Worm (Caenorhabditis elegans) whole organism, L4/young adult: ENCODE data around the gene C50C3.12.

Experiments used
- W03F9.2 ChIP-seq: fragments of 150-350 bp; optimal IDR thresholded peaks from 2 replicates; lab custom pipeline; 2014; ENCODE audit warnings: missing biosample characterization, missing genetic modification characterization
- dao-5 ChIP-seq: sonication (generic microtip); optimal IDR thresholded peaks from 2 replicates; lab custom pipeline; 2016; ENCODE audit warnings: missing genotype, missing genetic modification characterization, moderate library complexity, missing compliant biosample characterization
- him-1 ChIP-seq: sonication (generic microtip); optimal IDR thresholded peaks from 2 replicates; lab custom pipeline; 2016; ENCODE audit warnings: missing genotype, missing genetic modification reagents, missing genetic modification characterization, missing compliant biosample characterization

C50C3.12 gene

DNA sequence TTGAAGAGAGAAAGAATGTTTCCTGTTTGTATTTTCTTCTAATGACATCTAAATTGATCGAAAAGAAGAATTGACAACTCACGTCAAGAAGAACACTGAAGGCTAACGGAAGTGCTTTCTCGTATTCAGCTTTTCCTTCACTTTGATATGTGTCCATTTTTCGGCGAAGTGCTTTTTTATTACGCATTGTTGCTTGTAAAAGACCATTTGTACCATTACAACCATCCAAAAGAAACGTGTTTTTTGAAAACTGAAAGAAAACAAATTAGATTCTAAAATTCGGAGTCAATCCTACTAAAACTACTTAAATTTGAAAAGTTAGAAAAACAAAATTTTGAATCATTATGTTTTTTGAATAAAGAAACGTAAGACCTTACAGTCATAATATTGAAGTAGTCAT, 22.7 kb downstream of the C50C3.12 start:
- no peak for TF ChIP-seq him-1
- no peak for TF ChIP-seq W03F9.2 (tag; lab: Kevin White, UChicago)
- TF ChIP-seq dao-5 (tag; lab: Kevin White, UChicago): no peak

- TF ChIP-seq him-1 (no peak), W03F9.2 (tag; lab: Kevin White, UChicago) (no peak), dao-5 (tag; lab: Kevin White, UChicago) (no peak)
Observed at ce11 chrIII:8201117-8201516, 24.8 kb downstream of the C50C3.12 start, which contains the start of gene unc-36. Gene unc-36 (minus strand): TSS chrIII:8201217.

- peak; percentile 25 for TF ChIP-seq W03F9.2 (tag; lab: Kevin White, UChicago)
- peak; percentile 42 for TF ChIP-seq him-1
- TF ChIP-seq dao-5 (tag; lab: Kevin White, UChicago): no peak
Observed at ce11 chrIII:8201760-8202159, 25.4 kb downstream of the C50C3.12 start.

DNA sequence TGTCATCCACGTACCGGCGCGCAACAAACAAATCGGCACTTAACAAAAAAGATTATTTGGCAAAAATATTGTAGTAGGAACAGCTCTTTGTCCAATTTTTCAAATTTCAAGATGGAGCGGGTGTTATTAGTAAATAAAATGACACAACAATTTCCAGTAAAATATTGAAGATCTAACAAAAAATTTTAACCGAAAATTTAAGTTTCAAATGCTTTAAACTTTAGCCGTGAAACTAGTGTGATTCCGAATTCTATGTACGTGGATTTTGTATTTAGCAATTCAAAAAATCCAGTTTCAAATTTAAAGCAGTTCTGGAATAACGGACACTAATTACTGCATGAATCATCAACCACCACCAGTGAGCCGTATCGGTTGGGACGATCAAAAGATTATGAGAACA, 26.4 kb downstream of the C50C3.12 start, which contains the start of gene snb-5:
TSS of gene snb-5 (plus strand) at position 301 of the 400 bp plus-strand sequence.
- TF ChIP-seq him-1: no peak
- no peak for TF ChIP-seq W03F9.2 (tag; lab: Kevin White, UChicago)
- TF ChIP-seq dao-5 (tag; lab: Kevin White, UChicago): no peak

DNA sequence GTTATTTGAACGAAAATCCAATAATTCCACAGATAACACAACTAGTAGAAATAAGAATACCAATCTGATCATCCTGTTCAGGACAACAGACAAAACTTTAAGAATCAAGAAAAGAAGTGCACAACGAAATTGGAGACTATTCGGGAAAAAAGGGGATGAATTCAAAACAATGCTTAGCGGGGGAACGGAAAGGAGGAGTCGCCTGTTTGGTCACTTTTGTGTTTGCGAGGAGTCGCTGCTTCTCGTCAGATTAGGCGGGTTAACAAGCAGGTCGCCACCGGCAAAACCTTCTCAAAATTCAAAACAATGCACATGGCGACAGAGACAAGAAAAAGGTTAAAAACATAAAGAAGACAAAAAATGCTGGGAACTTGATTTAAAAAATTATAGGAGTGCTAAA, 33.4 kb downstream of the C50C3.12 start, which contains the start of gene C30A5.10:
TSS of gene C30A5.10 (minus strand) at position 101 of the 400 bp plus-strand sequence.
- no peak for TF ChIP-seq W03F9.2 (tag; lab: Kevin White, UChicago)
- no peak for TF ChIP-seq dao-5 (tag; lab: Kevin White, UChicago)
- no peak for TF ChIP-seq him-1

DNA sequence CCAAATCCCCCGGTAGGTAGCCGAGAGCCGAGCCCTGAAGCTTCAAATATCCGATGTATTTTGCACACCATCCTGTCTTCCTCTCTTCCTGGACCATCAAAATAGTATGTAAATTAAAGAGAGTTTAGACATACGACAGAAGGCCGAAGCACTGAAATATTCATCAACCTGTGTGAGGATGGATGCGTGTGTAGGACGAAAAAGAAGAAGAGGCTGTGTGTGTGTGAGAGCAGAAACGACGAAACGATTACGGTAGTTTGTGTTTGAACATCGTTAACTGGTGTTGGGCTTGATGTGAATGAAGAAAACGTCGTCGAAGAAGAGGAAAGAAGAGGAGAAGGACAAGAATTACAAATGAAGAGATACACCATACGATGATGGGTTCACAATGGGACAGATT, 35.2 kb downstream of the C50C3.12 start:
- TF ChIP-seq dao-5 (tag; lab: Kevin White, UChicago): no peak
- TF ChIP-seq W03F9.2 (tag; lab: Kevin White, UChicago): no peak
- no peak for TF ChIP-seq him-1

ce11 chrIII:8216224-8216623, 39.9 kb downstream of the C50C3.12 start, which contains the start of gene unc-86:
Gene unc-86 (minus strand): TSS chrIII:8216336.
- TF ChIP-seq dao-5 (tag; lab: Kevin White, UChicago) (no peak), W03F9.2 (tag; lab: Kevin White, UChicago) (no peak), him-1 (no peak)

ce11 chrIII:8217919-8218318, 41.6 kb downstream of the C50C3.12 start, which contains the start of gene C30A5.16:
Gene C30A5.16 (plus strand): TSS chrIII:8218219.
- TF ChIP-seq W03F9.2 (tag; lab: Kevin White, UChicago) (no peak), him-1 (no peak), dao-5 (tag; lab: Kevin White, UChicago) (no peak)

DNA sequence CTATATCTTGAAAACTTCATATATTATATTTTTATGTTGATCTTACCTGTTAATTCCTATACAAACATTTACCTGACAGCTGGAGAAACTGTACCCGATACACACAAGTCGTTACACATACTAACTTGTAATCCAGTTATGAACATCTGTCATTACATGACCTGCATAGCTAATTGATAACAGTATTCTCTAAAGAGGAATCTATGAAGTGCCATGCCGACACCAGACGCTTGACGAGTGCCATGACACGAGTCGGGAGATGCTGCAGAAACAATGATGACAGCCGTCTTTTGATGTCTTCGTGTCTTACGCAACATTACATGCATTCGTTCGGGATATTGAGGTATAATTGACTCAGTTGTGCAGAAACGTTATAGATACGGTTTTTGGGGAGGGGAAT, 43.7 kb downstream of the C50C3.12 start:
- TF ChIP-seq him-1: no peak
- no peak for TF ChIP-seq dao-5 (tag; lab: Kevin White, UChicago)
- no peak for TF ChIP-seq W03F9.2 (tag; lab: Kevin White, UChicago)

DNA sequence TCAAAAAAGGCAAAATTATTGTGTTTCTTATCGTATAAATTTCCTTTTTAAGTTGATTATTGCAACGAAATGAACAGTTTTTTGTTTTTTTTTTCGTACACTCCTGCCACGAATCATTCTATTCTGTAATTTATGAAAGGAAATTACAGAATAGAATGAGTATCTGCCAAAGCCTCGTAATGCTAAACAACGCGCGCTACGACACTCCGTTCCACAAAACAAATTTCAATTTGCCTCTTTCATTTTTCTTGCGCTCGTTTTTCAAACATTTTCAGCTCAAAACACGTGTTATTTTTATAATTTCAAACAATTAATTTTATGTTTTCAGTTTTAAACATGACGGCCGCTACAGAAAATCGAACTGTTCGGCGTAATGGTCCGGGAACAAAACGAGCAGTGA, 48.4 kb downstream of the C50C3.12 start, which contains the start of gene mob-4:
TSS of gene mob-4 (plus strand) at position 329 of the 400 bp plus-strand sequence.
- TF ChIP-seq W03F9.2 (tag; lab: Kevin White, UChicago) (no peak), dao-5 (tag; lab: Kevin White, UChicago) (no peak), him-1 (no peak)

DNA sequence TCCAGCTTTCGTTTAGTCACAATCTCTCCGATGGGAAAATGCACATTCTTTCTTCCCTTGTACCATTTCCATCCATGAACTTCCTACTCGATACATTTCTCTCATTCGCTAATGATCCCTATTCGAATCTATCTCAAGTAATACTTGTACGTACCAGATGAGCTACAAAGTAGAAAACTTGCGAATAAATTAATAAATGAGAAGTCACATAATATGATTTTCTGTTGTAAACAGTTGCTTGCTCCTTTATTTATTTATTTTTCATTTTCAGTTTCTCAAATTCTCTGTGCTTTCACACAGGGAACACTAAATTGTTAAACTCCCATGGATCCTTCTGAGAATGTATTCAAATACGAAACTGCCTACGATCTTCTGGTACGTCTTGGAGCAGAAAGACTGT, 49.8 kb downstream of the C50C3.12 start, which contains the start of gene rfs-1:
TSS of gene rfs-1 (plus strand) at position 301 of the 400 bp plus-strand sequence.
- TF ChIP-seq dao-5 (tag; lab: Kevin White, UChicago) (no peak), W03F9.2 (tag; lab: Kevin White, UChicago) (no peak), him-1 (no peak)
